Worm (Caenorhabditis elegans): Measurements from ENCODE around the gene R10E11.6.

Gene R10E11.6

DNA sequence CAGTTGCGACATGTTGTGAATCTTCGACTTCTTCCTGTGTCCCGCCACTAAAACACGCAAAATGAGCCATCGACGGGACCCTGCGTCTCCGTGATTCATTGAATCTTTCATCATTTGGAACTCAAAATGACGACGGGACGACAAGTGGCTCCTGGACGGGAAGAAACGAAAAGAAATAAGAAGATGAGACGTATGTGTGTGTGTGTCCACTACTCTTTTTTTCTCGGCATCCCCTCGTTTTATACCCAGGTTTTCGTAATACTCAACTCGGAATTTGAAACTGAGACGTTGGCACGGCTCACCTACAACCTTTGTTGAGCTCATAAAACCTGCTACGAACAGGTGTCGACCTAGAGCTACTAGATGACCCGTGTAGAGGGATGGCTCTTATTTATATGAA lies 38.3 kb upstream of the R10E11.6 start (continued):
- TF ChIP-seq egl-13 (tag; optimal IDR thresholded peaks at IDR 0.05) (no peak), egl-27 (tag; optimal IDR thresholded peaks at IDR 0.05) (no peak), mdl-1 (tag; optimal IDR thresholded peaks at IDR 0.05) (no peak), lsy-2 (tag; optimal IDR thresholded peaks at IDR 0.05) (peak in 1 of 2 experiments; percentile 33)

ce11 chrIII:9745333-9745897 lies 37.4 kb upstream of the R10E11.6 start:
- TF ChIP-seq nhr-77 (tag; optimal IDR thresholded peaks at IDR 0.05) (no peak), mep-1 (tag; optimal IDR thresholded peaks at IDR 0.05) (no peak), unc-86 (tag; optimal IDR thresholded peaks at IDR 0.05) (no peak), aly-2 (tag; optimal IDR thresholded peaks at IDR 0.05) (no peak), irx-1 (tag; optimal IDR thresholded peaks at IDR 0.05) (no peak), lin-14 (GFP tag; optimal IDR thresholded peaks at IDR 0.05) (peak; percentile 20), snpc-4 (tag; optimal IDR thresholded peaks at IDR 0.05) (no peak), nhr-85 (tag) (no peak), nhr-90 (tag; optimal IDR thresholded peaks at IDR 0.05; ENCODE audit: poor library complexity) (no peak), efl-3 (GFP tag; optimal IDR thresholded peaks at IDR 0.05) (no peak), fkh-10 (GFP tag; optimal IDR thresholded peaks at IDR 0.05) (no peak), nhr-12 (tag; optimal IDR thresholded peaks at IDR 0.05) (no peak), rnt-1 (tag; optimal IDR thresholded peaks at IDR 0.05) (peak; percentile 32), nhr-19 (GFP tag; conservative IDR thresholded peaks at IDR 0.05) (no peak), mdl-1 (tag; optimal IDR thresholded peaks at IDR 0.05) (no peak), unc-30 (tag; optimal IDR thresholded peaks at IDR 0.05) (no peak), fkh-4 (tag; optimal IDR thresholded peaks at IDR 0.05; ENCODE audit: borderline replicate concordance) (no peak), aha-1 (tag; optimal IDR thresholded peaks at IDR 0.05) (no peak), efl-1 (optimal IDR thresholded peaks at IDR 0.05) (no peak), efl-1 (GFP tag; optimal IDR thresholded peaks at IDR 0.05 in 1 of 2) (peak in 1 of 2 experiments; percentile 80)

DNA sequence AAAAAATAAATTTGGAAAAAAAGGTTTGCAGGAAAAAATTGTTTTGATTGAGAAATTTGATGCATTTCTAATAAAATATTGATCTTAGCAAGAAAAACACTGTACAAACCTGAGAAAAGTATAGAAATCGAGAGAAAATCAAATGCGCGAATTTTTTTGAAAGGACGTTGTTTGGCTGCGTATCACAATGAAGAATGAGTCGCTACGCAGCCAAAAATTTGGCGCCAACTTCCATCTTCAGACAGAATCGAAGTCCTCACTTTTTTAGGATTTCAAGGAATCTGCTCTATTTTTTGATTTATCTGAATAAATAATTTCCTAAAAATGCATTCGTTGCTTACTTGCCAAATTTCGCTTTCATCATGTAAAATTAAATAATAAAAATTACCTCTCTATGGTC lies 36.1 kb upstream of the R10E11.6 start:
- TF ChIP-seq efl-1 (optimal IDR thresholded peaks at IDR 0.05), result peak in 1 of 2 experiments; percentile 52
- peak in 1 of 2 experiments; percentile 47 for TF ChIP-seq efl-1 (GFP tag; optimal IDR thresholded peaks at IDR 0.05 in 1 of 2)
- TF ChIP-seq hlh-4 (tag; optimal IDR thresholded peaks at IDR 0.05), result no peak

DNA sequence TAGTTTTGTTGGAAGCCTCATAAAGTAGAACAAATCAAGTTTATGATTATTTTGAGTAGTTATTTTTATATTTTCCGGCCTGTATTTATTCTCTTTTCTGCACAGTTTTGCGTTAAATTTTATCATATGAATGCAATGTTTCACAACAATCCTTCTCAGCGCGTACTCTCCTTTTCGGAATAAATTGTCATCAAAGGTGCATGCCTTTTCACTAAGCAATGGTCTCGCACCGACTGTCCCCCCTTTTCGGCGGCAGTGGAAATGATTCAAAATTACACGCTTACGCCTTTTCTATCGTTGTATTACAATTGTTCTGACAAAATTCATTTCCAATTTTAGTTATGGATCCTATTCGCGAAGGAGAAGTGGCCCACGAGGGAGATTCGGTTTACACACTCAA lies 35.7 kb upstream of the R10E11.6 start, which contains the start of the genes iff-1 and cdk-1:
Gene iff-1 (minus strand): TSS at position 61 of the 400 bp plus-strand sequence.
Gene cdk-1 (plus strand): TSS at position 340 of the 400 bp plus-strand sequence.
- TF ChIP-seq hlh-17 (GFP tag; optimal IDR thresholded peaks at IDR 0.05; ENCODE audit: borderline replicate concordance) (no peak), lin-35 (GFP tag; optimal IDR thresholded peaks at IDR 0.05) (peak; percentile 82 to 94), ceh-90 (tag; optimal IDR thresholded peaks at IDR 0.05) (no peak), hpl-2 (GFP tag; optimal IDR thresholded peaks at IDR 0.05) (no peak), lin-13 (GFP tag; optimal IDR thresholded peaks at IDR 0.05) (no peak), nhr-47 (tag; optimal IDR thresholded peaks at IDR 0.05) (peak; percentile 7), sup-37 (GFP tag; optimal IDR thresholded peaks at IDR 0.05) (no peak), unc-98 (GFP tag; IDR thresholded peaks at IDR 0.05) (no peak), ces-1 (GFP tag; optimal IDR thresholded peaks at IDR 0.05) (no peak), C16A3.4 (tag; optimal IDR thresholded peaks at IDR 0.05) (peak; percentile 43), pax-3 (tag; optimal IDR thresholded peaks at IDR 0.05) (no peak), grh-1 (GFP tag; IDR thresholded peaks at IDR 0.05) (no peak), fkh-10 (GFP tag; optimal IDR thresholded peaks at IDR 0.05) (no peak), nhr-19 (GFP tag; conservative IDR thresholded peaks at IDR 0.05) (no peak), dsc-1 (tag; optimal IDR thresholded peaks at IDR 0.05) (no peak), jun-1 (tag; optimal IDR thresholded peaks at IDR 0.05) (no peak), nhr-28 (tag; optimal IDR thresholded peaks at IDR 0.05) (no peak), skn-1 (tag; optimal IDR thresholded peaks at IDR 0.05) (peak; percentile 83), lsy-2 (tag; optimal IDR thresholded peaks at IDR 0.05) (peak; percentile 57 to 82), ceh-8 (GFP tag; optimal IDR thresholded peaks at IDR 0.05) (no peak), pag-3 (tag; optimal IDR thresholded peaks at IDR 0.05; ENCODE audit: borderline replicate concordance, insufficient read depth) (no peak), mab-9 (GFP tag; IDR thresholded peaks at IDR 0.05) (no peak), vab-15 (tag; optimal IDR thresholded peaks at IDR 0.05) (no peak), tbx-2 (tag; optimal IDR thresholded peaks at IDR 0.05) (peak; percentile 0), ztf-4 (tag; optimal IDR thresholded peaks at IDR 0.05) (no peak), elt-2 (tag; optimal IDR thresholded peaks at IDR 0.05) (no peak), unc-130 (tag; optimal IDR thresholded peaks at IDR 0.05) (no peak), mdl-1 (tag; optimal IDR thresholded peaks at IDR 0.05) (no peak)
